Worm (Caenorhabditis elegans) whole organism, late embryonic: Measurements from ENCODE around the gene kdin-1.

ENCODE experiments used
- F13H6.1 ChIP-seq: sonication (generic microtip); optimal IDR thresholded peaks from 2 replicates; lab custom pipeline; 2016; ENCODE audit warnings: missing genetic modification characterization, missing compliant biosample characterization
- Y22D7AL.16 ChIP-seq: sonication (generic microtip); optimal IDR thresholded peaks from 2 replicates; lab custom pipeline; 2016; ENCODE audit warnings: missing genetic modification characterization, missing compliant biosample characterization
- ceh-45 ChIP-seq: fragments of 200-800 bp; sonication (Bioruptor generic); IDR thresholded peaks from 2 replicates; pipeline ENCODE4 v1.3.6; 2022; ENCODE audit warnings: missing genetic modification reagents, missing genetic modification characterization, missing compliant biosample characterization
- ceh-6 ChIP-seq: fragments of 200-800 bp; sonication (Bioruptor generic); optimal IDR thresholded peaks from 2 replicates; lab custom pipeline; 2018; ENCODE audit warnings: mild to moderate bottlenecking, missing genetic modification characterization, missing compliant biosample characterization
- che-1 ChIP-seq: sonication (generic microtip); optimal IDR thresholded peaks from 2 replicates; lab custom pipeline; 2016; ENCODE audit warnings: mild to moderate bottlenecking, missing genetic modification characterization, missing compliant biosample characterization
- ets-4 ChIP-seq: sonication (generic microtip); optimal IDR thresholded peaks from 2 replicates; lab custom pipeline; 2016; ENCODE audit warnings: missing genetic modification characterization, missing compliant biosample characterization
- lin-11 ChIP-seq: fragments of 200-800 bp; sonication (Bioruptor generic); optimal IDR thresholded peaks from 2 replicates; lab custom pipeline; 2018; ENCODE audit warnings: mild to moderate bottlenecking, missing genetic modification characterization, missing compliant biosample characterization
- pros-1 ChIP-seq: fragments of 150-350 bp; optimal IDR thresholded peaks from 2 replicates; lab custom pipeline; 2014; ENCODE audit warnings: missing biosample characterization, missing genetic modification reagents, missing genetic modification characterization
- rnt-1 ChIP-seq: sonication (generic microtip); optimal IDR thresholded peaks from 2 replicates; lab custom pipeline; 2016; ENCODE audit warnings: missing genetic modification characterization, missing compliant biosample characterization
- sox-4 ChIP-seq: sonication (generic microtip); optimal IDR thresholded peaks from 2 replicates; lab custom pipeline; 2017; ENCODE audit warnings: mild to moderate bottlenecking, missing genetic modification characterization, inconsistent platforms, missing compliant biosample characterization

DNA sequence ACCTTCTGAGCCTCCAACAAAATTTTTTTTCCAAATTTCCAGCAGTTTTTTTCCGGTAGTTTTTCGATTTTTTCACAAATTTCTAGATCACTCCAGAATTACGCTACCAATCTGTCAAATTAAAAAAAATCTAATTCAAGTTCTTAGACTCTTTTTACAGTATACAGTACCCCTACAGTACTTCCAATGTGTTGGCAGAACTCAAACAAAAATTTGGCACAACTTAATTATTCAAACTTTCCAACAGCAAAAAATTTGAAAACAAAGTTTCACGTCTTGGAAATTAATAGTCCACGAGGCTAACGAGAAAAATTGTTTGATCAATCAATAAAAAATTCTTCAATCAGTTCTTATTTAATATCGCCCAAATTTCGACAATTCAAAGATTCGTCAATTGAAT lies 11.4 kb downstream of the kdin-1 start, which contains the start of gene F36H1.3:
- TF ChIP-seq che-1 (tag; lab: Kevin White, UChicago) (no peak), sox-4 (tag; lab: Kevin White, UChicago) (no peak), F13H6.1 (tag; lab: Kevin White, UChicago) (no peak), ets-4 (tag; lab: Kevin White, UChicago) (no peak), ceh-6 (GFP tag; lab: Kevin White, UChicago) (no peak), ceh-45 (GFP tag; lab: Robert Waterston, UW) (no peak), rnt-1 (tag; lab: Kevin White, UChicago) (no peak), Y22D7AL.16 (tag; lab: Kevin White, UChicago) (no peak), pros-1 (tag; lab: Kevin White, UChicago) (no peak), lin-11 (tag; lab: Kevin White, UChicago) (no peak)
